Worm (Caenorhabditis elegans) whole organism, L1 larva: ENCODE data around the gene Y75B8A.25.

Experiments
- C34B4.2 ChIP-seq: sonication (generic microtip); optimal IDR thresholded peaks from 2 replicates; lab custom pipeline; 2017; ENCODE audit warnings: mild to moderate bottlenecking, missing genetic modification characterization, missing compliant biosample characterization
- Y116A8C.19 ChIP-seq: sonication (generic microtip); optimal IDR thresholded peaks from 2 replicates; lab custom pipeline; 2016; ENCODE audit warnings: missing compliant biosample characterization, missing genetic modification characterization, borderline replicate concordance
- aha-1 ChIP-seq: fragments of 150-350 bp; optimal IDR thresholded peaks from 2 replicates; lab custom pipeline; 2014; ENCODE audit warnings: missing biosample characterization, missing genetic modification characterization
- alr-1 ChIP-seq: fragments of 200-800 bp; sonication (Bioruptor generic); optimal IDR thresholded peaks from 2 replicates; lab custom pipeline; 2018; ENCODE audit warnings: borderline replicate concordance, mild to moderate bottlenecking, missing genetic modification characterization, missing compliant biosample characterization
- aly-2 ChIP-seq: fragments of 150-350 bp; optimal IDR thresholded peaks from 2 replicates; lab custom pipeline; 2014; ENCODE audit warnings: missing biosample characterization, missing genetic modification characterization
- ceh-82 ChIP-seq, 3 experiments: fragments of 150-350 bp in 1 of 3; sonication (generic microtip) in 2 of 3; optimal IDR thresholded peaks; 2 replicates each; lab custom pipeline; 2014 to 2017; ENCODE audit warnings: missing biosample characterization in 3 of 3, missing genetic modification characterization in 3 of 3
- ceh-88 ChIP-seq: fragments of 200-800 bp; sonication (Bioruptor generic); IDR thresholded peaks from 2 replicates; pipeline ENCODE4 v1.3.6; 2022; ENCODE audit warnings: missing genetic modification characterization, missing compliant biosample characterization
- ces-1 ChIP-seq: fragments of 150-350 bp; optimal IDR thresholded peaks from 2 replicates; lab custom pipeline; 2014; ENCODE audit warnings: missing biosample characterization, missing genetic modification reagents, missing genetic modification characterization
- dpl-1 ChIP-seq, 3 experiments: fragments of 150-350 bp in 2 of 3; sonication (generic microtip) in 1 of 3; optimal IDR thresholded peaks; 2 replicates each; lab custom pipeline; 2014 to 2017; ENCODE audit warnings: missing biosample characterization in 3 of 3, missing genetic modification characterization in 3 of 3, missing genetic modification reagents in 3 of 3
- efl-1 ChIP-seq, 4 experiments: fragments of 150-350 bp; optimal IDR thresholded peaks in 3 of 4; peaks in 1 of 4; 1 replicate in 1 of 4; 2 replicates in 3 of 4; lab custom pipeline; 2014; ENCODE audit warnings: missing biosample characterization in 2 of 4, missing genetic modification characterization in 2 of 4, missing genetic modification reagents in 2 of 4
- efl-3 ChIP-seq: fragments of 200-800 bp; sonication (Bioruptor generic); optimal IDR thresholded peaks from 2 replicates; lab custom pipeline; 2018; ENCODE audit warnings: mild to moderate bottlenecking, missing genetic modification characterization, missing compliant biosample characterization
- egl-13 ChIP-seq: sonication (generic microtip); optimal IDR thresholded peaks from 2 replicates; lab custom pipeline; 2016; ENCODE audit warnings: missing genotype, missing genetic modification reagents, missing genetic modification characterization, missing compliant biosample characterization
- elt-2 ChIP-seq: sonication (generic microtip); optimal IDR thresholded peaks from 2 replicates; lab custom pipeline; 2016; ENCODE audit warnings: missing genetic modification characterization, mild to moderate bottlenecking, inconsistent platforms, missing compliant biosample characterization, missing genetic modification reagents
- elt-3 ChIP-seq, 6 experiments: fragments of 150-350 bp in 1 of 6; sonication (generic microtip); optimal IDR thresholded peaks; 2 replicates each; lab custom pipeline; 2017 to 2018; ENCODE audit warnings: missing biosample characterization in 6 of 6, missing genetic modification characterization in 6 of 6, inconsistent platforms in 1 of 6
- ets-5 ChIP-seq: fragments of 200-800 bp; sonication (Bioruptor generic); IDR thresholded peaks from 2 replicates; pipeline ENCODE4 v1.3.6; 2022; ENCODE audit warnings: missing genetic modification characterization, missing compliant biosample characterization
- fkh-10 ChIP-seq: sonication (generic microtip); optimal IDR thresholded peaks from 2 replicates; lab custom pipeline; 2017; ENCODE audit warnings: missing biosample characterization, missing genetic modification reagents, missing genetic modification characterization
- fkh-8 ChIP-seq: sonication (generic microtip); optimal IDR thresholded peaks from 2 replicates; lab custom pipeline; 2016; ENCODE audit warnings: mild to moderate bottlenecking, missing genetic modification characterization, missing compliant biosample characterization
- hlh-17 ChIP-seq: fragments of 200-800 bp; sonication (Bioruptor generic); optimal IDR thresholded peaks from 2 replicates; lab custom pipeline; 2018; ENCODE audit warnings: missing genetic modification characterization, mild to moderate bottlenecking, missing compliant biosample characterization, moderate library complexity, borderline replicate concordance
- hlh-4 ChIP-seq: sonication (generic microtip); optimal IDR thresholded peaks from 2 replicates; lab custom pipeline; 2016; ENCODE audit warnings: mild to moderate bottlenecking, missing genetic modification characterization, missing compliant biosample characterization
- hpl-2 ChIP-seq: fragments of 150-350 bp; optimal IDR thresholded peaks from 2 replicates; lab custom pipeline; 2014; ENCODE audit warnings: missing biosample characterization, missing genetic modification reagents, missing genetic modification characterization
- jun-1 ChIP-seq: fragments of 150-350 bp; optimal IDR thresholded peaks from 2 replicates; lab custom pipeline; 2014; ENCODE audit warnings: missing biosample characterization, missing genetic modification reagents, missing genetic modification characterization
- lin-13 ChIP-seq: fragments of 150-350 bp; optimal IDR thresholded peaks from 2 replicates; lab custom pipeline; 2014; ENCODE audit warnings: missing biosample characterization, missing genetic modification reagents, missing genetic modification characterization
- lin-14 ChIP-seq: fragments of 200-800 bp; sonication (Bioruptor generic); optimal IDR thresholded peaks from 2 replicates; lab custom pipeline; 2018; ENCODE audit warnings: mild to moderate bottlenecking, missing genetic modification characterization, moderate library complexity, missing compliant biosample characterization
- lin-35 ChIP-seq, 2 experiments: fragments of 150-350 bp; optimal IDR thresholded peaks; 2 replicates each; lab custom pipeline; 2014; ENCODE audit warnings: missing biosample characterization in 2 of 2, missing genetic modification characterization in 2 of 2, missing genetic modification reagents in 2 of 2
- lin-39 ChIP-seq: fragments of 150-350 bp; optimal IDR thresholded peaks from 2 replicates; lab custom pipeline; 2014; ENCODE audit warnings: missing biosample characterization, missing genetic modification reagents, missing genetic modification characterization
- lir-3 ChIP-seq: sonication (generic microtip); optimal IDR thresholded peaks from 2 replicates; lab custom pipeline; 2016; ENCODE audit warnings: mild to moderate bottlenecking, missing genetic modification characterization, moderate library complexity, missing compliant biosample characterization; ENCODE audit not compliant: poor library complexity
- lsy-2 ChIP-seq, 2 experiments: fragments of 150-350 bp; optimal IDR thresholded peaks; 2 replicates each; lab custom pipeline; 2014; ENCODE audit warnings: missing biosample characterization in 2 of 2, missing genetic modification characterization in 2 of 2
- mdl-1 ChIP-seq, 2 experiments: fragments of 150-350 bp; optimal IDR thresholded peaks; 2 replicates each; lab custom pipeline; 2014 to 2017; ENCODE audit warnings: missing biosample characterization in 2 of 2, missing genetic modification characterization in 2 of 2, inconsistent platforms in 1 of 2
- mep-1 ChIP-seq: fragments of 150-350 bp; optimal IDR thresholded peaks from 2 replicates; lab custom pipeline; 2014; ENCODE audit warnings: missing biosample characterization, missing genetic modification characterization
- nhr-12 ChIP-seq: sonication (generic microtip); optimal IDR thresholded peaks from 2 replicates; lab custom pipeline; 2017; ENCODE audit warnings: missing biosample characterization, missing genetic modification characterization
- nhr-28 ChIP-seq: fragments of 150-350 bp; optimal IDR thresholded peaks from 2 replicates; lab custom pipeline; 2014; ENCODE audit warnings: missing biosample characterization, missing genetic modification characterization
- nhr-47 ChIP-seq: sonication (generic microtip); optimal IDR thresholded peaks from 2 replicates; lab custom pipeline; 2016; ENCODE audit warnings: mild to moderate bottlenecking, missing genetic modification characterization, moderate library complexity, missing compliant biosample characterization
- nhr-85 ChIP-seq: sonication (generic microtip); peaks from one replicate; lab custom pipeline; 2016; ENCODE audit warnings: missing genetic modification characterization, inconsistent platforms, missing compliant biosample characterization
- nhr-90 ChIP-seq: sonication (generic microtip); optimal IDR thresholded peaks from 2 replicates; lab custom pipeline; 2016; ENCODE audit warnings: mild to moderate bottlenecking, missing genetic modification characterization, missing compliant biosample characterization; ENCODE audit not compliant: poor library complexity
- pax-3 ChIP-seq: fragments of 200-800 bp; sonication (Bioruptor generic); optimal IDR thresholded peaks from 2 replicates; lab custom pipeline; 2018; ENCODE audit warnings: mild to moderate bottlenecking, missing genetic modification characterization, moderate library complexity, missing compliant biosample characterization
- skn-1 ChIP-seq: fragments of 150-350 bp; optimal IDR thresholded peaks from 2 replicates; lab custom pipeline; 2014; ENCODE audit warnings: missing biosample characterization, missing genetic modification characterization
- sox-4 ChIP-seq: sonication (generic microtip); optimal IDR thresholded peaks from 2 replicates; lab custom pipeline; 2016; ENCODE audit warnings: missing genetic modification characterization, missing compliant biosample characterization
- tbx-2 ChIP-seq: sonication (generic microtip); optimal IDR thresholded peaks from 2 replicates; lab custom pipeline; 2016; ENCODE audit warnings: missing genetic modification characterization, missing compliant biosample characterization
- tlp-1 ChIP-seq: fragments of 150-350 bp; optimal IDR thresholded peaks from 2 replicates; lab custom pipeline; 2014; ENCODE audit warnings: missing biosample characterization, missing genetic modification characterization
- unc-130 ChIP-seq: fragments of 150-350 bp; optimal IDR thresholded peaks from 2 replicates; lab custom pipeline; 2017; ENCODE audit warnings: missing biosample characterization, missing genetic modification characterization, inconsistent platforms
- unc-30 ChIP-seq: sonication (generic microtip); optimal IDR thresholded peaks from 2 replicates; lab custom pipeline; 2017; ENCODE audit warnings: missing biosample characterization, missing genetic modification characterization
- unc-98 ChIP-seq: fragments of 200-800 bp; sonication (Bioruptor generic); IDR thresholded peaks from 2 replicates; pipeline ENCODE4 v1.3.6; 2022; ENCODE audit warnings: missing genetic modification characterization, missing compliant biosample characterization
- vab-15 ChIP-seq: sonication (generic microtip); optimal IDR thresholded peaks from 2 replicates; lab custom pipeline; 2017; ENCODE audit warnings: missing genotype, mild to moderate bottlenecking, missing genetic modification characterization, missing compliant biosample characterization
- xbp-1 ChIP-seq: sonication (generic microtip); optimal IDR thresholded peaks from 2 replicates; lab custom pipeline; 2016; ENCODE audit warnings: missing genetic modification characterization, missing compliant biosample characterization
- zag-1 ChIP-seq: fragments of 150-350 bp; optimal IDR thresholded peaks from 2 replicates; lab custom pipeline; 2014; ENCODE audit warnings: missing biosample characterization, missing genetic modification characterization
- zip-4 ChIP-seq: fragments of 200-800 bp; sonication (Bioruptor generic); optimal IDR thresholded peaks from 2 replicates; lab custom pipeline; 2018; ENCODE audit warnings: mild to moderate bottlenecking, missing genetic modification characterization, moderate library complexity, missing compliant biosample characterization
- ztf-4 ChIP-seq: fragments of 150-350 bp; optimal IDR thresholded peaks from 2 replicates; lab custom pipeline; 2014; ENCODE audit warnings: missing biosample characterization, missing genetic modification characterization

Gene Y75B8A.25

ce11 chrIII:12250114-12250792 lies 23.6 kb upstream of the Y75B8A.25 start, which contains the start of the genes tim-1 and Y75B8A.23 (continued):
- TF ChIP-seq ztf-4 (tag; lab: Kevin White, UChicago) (peak; percentile 93), jun-1 (tag; lab: Kevin White, UChicago) (peak; percentile 91), alr-1 (tag; lab: Kevin White, UChicago) (no peak), elt-2 (tag; lab: Kevin White, UChicago) (peak; percentile 93), fkh-10 (GFP tag; lab: Kevin White, UChicago) (peak; percentile 74)

- no peak for TF ChIP-seq fkh-10 (GFP tag; lab: Kevin White, UChicago)
- no peak for TF ChIP-seq C34B4.2 (tag; lab: Kevin White, UChicago)
- TF ChIP-seq hpl-2 (GFP tag; lab: Kevin White, UChicago), result peak; percentile 4
- no peak for TF ChIP-seq zip-4 (GFP tag; lab: Kevin White, UChicago)
- no peak for TF ChIP-seq nhr-28 (tag; lab: Kevin White, UChicago)
- TF ChIP-seq pax-3, result no peak
- TF ChIP-seq lin-35 (GFP tag; optimal IDR thresholded peaks at IDR 0.05; lab: Kevin White, UChicago), result no peak
- no peak for TF ChIP-seq ceh-88 (GFP tag; lab: Robert Waterston, UW)
- no peak for TF ChIP-seq xbp-1 (tag; lab: Kevin White, UChicago)
- TF ChIP-seq lin-13 (GFP tag; lab: Kevin White, UChicago), result no peak
- no peak for TF ChIP-seq lsy-2 (tag; optimal IDR thresholded peaks at IDR 0.05; lab: Kevin White, UChicago)
- TF ChIP-seq lin-39 (tag; lab: Kevin White, UChicago), result no peak
- no peak for TF ChIP-seq lir-3 (tag; lab: Kevin White, UChicago)
- no peak for TF ChIP-seq unc-30 (tag; lab: Kevin White, UChicago)
- no peak for TF ChIP-seq nhr-85 (tag; lab: Kevin White, UChicago)
- no peak for TF ChIP-seq tlp-1 (tag; lab: Kevin White, UChicago)
- peak in 1 of 2 experiments; percentile 97 for TF ChIP-seq efl-1 (optimal IDR thresholded peaks at IDR 0.05; lab: Kevin White, UChicago)
- TF ChIP-seq efl-1 (GFP tag; optimal IDR thresholded peaks at IDR 0.05 in 1 of 2; lab: Kevin White, UChicago), result peak; percentile 10 to 42
- peak; percentile 30 for TF ChIP-seq aly-2
- TF ChIP-seq mep-1, result no peak
- no peak for TF ChIP-seq vab-15 (tag; lab: Kevin White, UChicago)
- no peak for TF ChIP-seq ces-1
- TF ChIP-seq nhr-12 (tag; lab: Kevin White, UChicago), result no peak
- TF ChIP-seq ets-5 (GFP tag; lab: Robert Waterston, UW), result no peak
- no peak for TF ChIP-seq unc-130
- no peak for TF ChIP-seq hlh-17 (GFP tag; lab: Kevin White, UChicago)
- TF ChIP-seq sox-4 (tag; lab: Kevin White, UChicago), result no peak
- TF ChIP-seq dpl-1 (GFP tag; optimal IDR thresholded peaks at IDR 0.05; lab: Kevin White, UChicago), result peak in 1 of 3 experiments; percentile 31
- TF ChIP-seq lin-14, result no peak
- no peak for TF ChIP-seq unc-98
- TF ChIP-seq ceh-82 (tag; optimal IDR thresholded peaks at IDR 0.05; lab: Kevin White, UChicago), result no peak
These were observed 22.7 kb upstream of the Y75B8A.25 start for ce11 chrIII:12251178-12251577.

- TF ChIP-seq egl-13, result no peak
- TF ChIP-seq dpl-1 (GFP tag; optimal IDR thresholded peaks at IDR 0.05; lab: Kevin White, UChicago), result no peak
- no peak for TF ChIP-seq C34B4.2 (tag; lab: Kevin White, UChicago)
- TF ChIP-seq nhr-90, result no peak
- TF ChIP-seq tbx-2 (tag; lab: Kevin White, UChicago), result no peak
- TF ChIP-seq lir-3 (tag; lab: Kevin White, UChicago), result no peak
- no peak for TF ChIP-seq mdl-1 (tag; optimal IDR thresholded peaks at IDR 0.05; lab: Kevin White, UChicago)
- TF ChIP-seq elt-3 (tag; optimal IDR thresholded peaks at IDR 0.05; lab: Kevin White, UChicago), result no peak
- TF ChIP-seq nhr-47 (tag; lab: Kevin White, UChicago), result no peak
- no peak for TF ChIP-seq efl-3 (GFP tag; lab: Kevin White, UChicago)
- TF ChIP-seq hlh-4 (tag; lab: Kevin White, UChicago), result no peak
- no peak for TF ChIP-seq elt-2 (tag; lab: Kevin White, UChicago)
- no peak for TF ChIP-seq fkh-8 (tag; lab: Kevin White, UChicago)
- TF ChIP-seq skn-1, result no peak
- TF ChIP-seq zip-4 (GFP tag; lab: Kevin White, UChicago), result no peak
- no peak for TF ChIP-seq zag-1 (tag; lab: Kevin White, UChicago)
- no peak for TF ChIP-seq aha-1 (tag; lab: Kevin White, UChicago)
- TF ChIP-seq Y116A8C.19, result no peak
- TF ChIP-seq aly-2, result no peak
These were observed 20.5 kb upstream of the Y75B8A.25 start for ce11 chrIII:12253342-12253741.
